Worm (Caenorhabditis elegans) whole organism, young adult: ENCODE data around the gene B0228.1.

ENCODE experiments used
- F10E7.11 ChIP-seq: sonication (generic microtip); optimal IDR thresholded peaks from 2 replicates; lab custom pipeline; 2017; ENCODE audit warnings: mild to moderate bottlenecking, missing genetic modification characterization, moderate library complexity, missing compliant biosample characterization
- F23B12.7 ChIP-seq: sonication (generic microtip); optimal IDR thresholded peaks from 2 replicates; lab custom pipeline; 2017; ENCODE audit warnings: missing genetic modification characterization, mild to moderate bottlenecking, missing compliant biosample characterization, antibody characterized with exemption, moderate library complexity; ENCODE audit not compliant: insufficient read depth
- F37B4.10 ChIP-seq: fragments of 200-800 bp; sonication (Bioruptor generic); IDR thresholded peaks from 2 replicates; pipeline ENCODE4 v1.3.6; 2022; ENCODE audit warnings: missing genetic modification characterization, missing compliant biosample characterization
- F39B2.1 ChIP-seq: fragments of 200-800 bp; sonication (Bioruptor generic); IDR thresholded peaks from 2 replicates; pipeline ENCODE4 v1.3.6; 2022; ENCODE audit warnings: missing genetic modification reagents, missing genetic modification characterization, missing compliant biosample characterization
- K11D2.4 ChIP-seq: fragments of 200-800 bp; sonication (Bioruptor generic); IDR thresholded peaks from 2 replicates; pipeline ENCODE4 v1.3.6; 2022; ENCODE audit warnings: missing genetic modification reagents, missing genetic modification characterization, missing compliant biosample characterization
- T07F8.4 ChIP-seq: sonication (generic microtip); optimal IDR thresholded peaks from 2 replicates; lab custom pipeline; 2016; ENCODE audit warnings: mild to moderate bottlenecking, missing genetic modification characterization, moderate library complexity, missing compliant biosample characterization
- Y56A3A.18 ChIP-seq: fragments of 200-800 bp; sonication (Bioruptor generic); IDR thresholded peaks from 2 replicates; pipeline ENCODE4 v1.3.6; 2022; ENCODE audit warnings: missing genetic modification reagents, missing genetic modification characterization, missing compliant biosample characterization
- Y79H2A.3 ChIP-seq: fragments of 200-800 bp; sonication (Bioruptor generic); conservative IDR thresholded peaks from 2 replicates; pipeline ENCODE4 v1.3.6; 2022; ENCODE audit warnings: missing genetic modification reagents, missing genetic modification characterization, missing compliant biosample characterization
- Y95B8A.8 ChIP-seq: fragments of 200-800 bp; sonication (Bioruptor generic); IDR thresholded peaks from 2 replicates; pipeline ENCODE4 v1.3.6; 2022; ENCODE audit warnings: missing genetic modification reagents, missing genetic modification characterization, missing compliant biosample characterization
- ZK185.1 ChIP-seq: sonication (generic microtip); optimal IDR thresholded peaks from 2 replicates; lab custom pipeline; 2016; ENCODE audit warnings: mild to moderate bottlenecking, missing genetic modification characterization, missing compliant biosample characterization; ENCODE audit not compliant: poor library complexity, severe bottlenecking
- ama-1 ChIP-seq, 3 experiments: fragments of 150-350 bp in 1 of 3; sonication (generic microtip) in 2 of 3; optimal IDR thresholded peaks; 2 replicates each; lab custom pipeline; 2014 to 2018; ENCODE audit warnings: missing biosample characterization in 2 of 3, missing genetic modification characterization in 2 of 3, missing genetic modification reagents in 2 of 3
- attf-3 ChIP-seq: fragments of 200-800 bp; sonication (Bioruptor generic); conservative IDR thresholded peaks from 2 replicates; pipeline ENCODE4 v1.3.6; 2022; ENCODE audit warnings: missing genetic modification reagents, missing genetic modification characterization, missing compliant biosample characterization
- attf-6 ChIP-seq: fragments of 200-800 bp; sonication (Bioruptor generic); IDR thresholded peaks from 2 replicates; pipeline ENCODE4 v1.3.6; 2022; ENCODE audit warnings: missing genetic modification reagents, missing genetic modification characterization, missing compliant biosample characterization
- chd-7 ChIP-seq: sonication (generic microtip); optimal IDR thresholded peaks from 2 replicates; lab custom pipeline; 2016; ENCODE audit warnings: mild to moderate bottlenecking, missing genetic modification characterization, moderate library complexity, missing compliant biosample characterization
- dox-1 ChIP-seq: fragments of 200-800 bp; sonication (Bioruptor generic); IDR thresholded peaks from 2 replicates; pipeline ENCODE4 v1.3.6; 2022; ENCODE audit warnings: missing genetic modification reagents, missing genetic modification characterization, missing compliant biosample characterization
- egl-18 ChIP-seq: fragments of 200-800 bp; sonication (Bioruptor generic); IDR thresholded peaks from 2 replicates; pipeline ENCODE4 v1.3.6; 2022; ENCODE audit warnings: missing genetic modification reagents, missing genetic modification characterization, missing compliant biosample characterization
- fkh-3 ChIP-seq: sonication (generic microtip); optimal IDR thresholded peaks from 2 replicates; lab custom pipeline; 2016; ENCODE audit warnings: mild to moderate bottlenecking, missing genetic modification characterization, missing compliant biosample characterization
- gei-17 ChIP-seq: fragments of 200-800 bp; sonication (Bioruptor generic); optimal IDR thresholded peaks from 2 replicates; lab custom pipeline; 2018; ENCODE audit warnings: mild to moderate bottlenecking, missing genetic modification characterization, missing compliant biosample characterization
- hlh-12 ChIP-seq: sonication (generic microtip); optimal IDR thresholded peaks from 2 replicates; lab custom pipeline; 2016; ENCODE audit warnings: missing genetic modification characterization, missing compliant biosample characterization
- hlh-26 ChIP-seq: fragments of 200-800 bp; sonication (Bioruptor generic); conservative IDR thresholded peaks from 2 replicates; pipeline ENCODE4 v1.3.6; 2022; ENCODE audit warnings: missing genetic modification reagents, missing genetic modification characterization, missing compliant biosample characterization
- hmg-1.2 ChIP-seq: fragments of 200-800 bp; sonication (Bioruptor generic); IDR thresholded peaks from 2 replicates; pipeline ENCODE4 v1.3.6; 2022; ENCODE audit warnings: missing genetic modification reagents, missing genetic modification characterization, missing compliant biosample characterization
- lag-1 ChIP-seq: fragments of 200-800 bp; sonication (Bioruptor generic); IDR thresholded peaks from 2 replicates; pipeline ENCODE4 v1.3.6; 2022; ENCODE audit warnings: missing genetic modification reagents, missing genetic modification characterization, missing compliant biosample characterization
- lin-40 ChIP-seq: sonication (generic microtip); optimal IDR thresholded peaks from 2 replicates; lab custom pipeline; 2016; ENCODE audit warnings: missing genetic modification characterization, mild to moderate bottlenecking, missing compliant biosample characterization, missing genotype, missing genetic modification reagents
- lir-1 ChIP-seq: fragments of 200-800 bp; sonication (Bioruptor generic); conservative IDR thresholded peaks from 2 replicates; pipeline ENCODE4 v1.3.6; 2022; ENCODE audit warnings: missing genetic modification reagents, missing genetic modification characterization, missing compliant biosample characterization
- madf-6 ChIP-seq: fragments of 200-800 bp; sonication (Bioruptor generic); IDR thresholded peaks from 2 replicates; pipeline ENCODE4 v1.3.6; 2022; ENCODE audit warnings: missing genetic modification reagents, missing genetic modification characterization, missing compliant biosample characterization
- mel-28 ChIP-seq: sonication (generic microtip); optimal IDR thresholded peaks from 2 replicates; lab custom pipeline; 2016; ENCODE audit warnings: borderline replicate concordance, mild to moderate bottlenecking, missing genetic modification characterization, missing compliant biosample characterization
- mxl-1 ChIP-seq: sonication (generic microtip); optimal IDR thresholded peaks from 2 replicates; lab custom pipeline; 2016; ENCODE audit warnings: missing genetic modification characterization, missing compliant biosample characterization
- pha-4 ChIP-seq: fragments of 150-350 bp; sonication (generic microtip); optimal IDR thresholded peaks from 2 replicates; lab custom pipeline; 2014; ENCODE audit warnings: missing biosample characterization, missing genetic modification reagents, missing genetic modification characterization
- repo-1 ChIP-seq: sonication (generic microtip); optimal IDR thresholded peaks from 2 replicates; lab custom pipeline; 2017; ENCODE audit warnings: mild to moderate bottlenecking, missing genetic modification characterization, missing compliant biosample characterization
- sdz-38 ChIP-seq: sonication (generic microtip); optimal IDR thresholded peaks from 2 replicates; lab custom pipeline; 2016; ENCODE audit warnings: missing genotype, missing genetic modification characterization, missing compliant biosample characterization
- somi-1 ChIP-seq: fragments of 200-800 bp; sonication (Bioruptor generic); optimal IDR thresholded peaks from 2 replicates; lab custom pipeline; 2018; ENCODE audit warnings: mild to moderate bottlenecking, missing genetic modification characterization, missing compliant biosample characterization
- sptf-2 ChIP-seq: fragments of 200-800 bp; sonication (Bioruptor generic); optimal IDR thresholded peaks from 2 replicates; lab custom pipeline; 2018; ENCODE audit warnings: mild to moderate bottlenecking, missing genetic modification characterization, missing compliant biosample characterization
- tbx-9 ChIP-seq: sonication (generic microtip); optimal IDR thresholded peaks from 2 replicates; lab custom pipeline; 2016; ENCODE audit warnings: borderline replicate concordance, missing genetic modification characterization, inconsistent platforms, missing compliant biosample characterization
- unc-130 ChIP-seq: sonication (generic microtip); optimal IDR thresholded peaks from 2 replicates; lab custom pipeline; 2016; ENCODE audit warnings: missing genetic modification reagents, missing genetic modification characterization, missing compliant biosample characterization
- unc-62 ChIP-seq: fragments of 150-350 bp; optimal IDR thresholded peaks from 2 replicates; lab custom pipeline; 2014; ENCODE audit warnings: missing biosample characterization, missing genetic modification reagents, missing genetic modification characterization
- ztf-26 ChIP-seq: sonication (generic microtip); optimal IDR thresholded peaks from 2 replicates; lab custom pipeline; 2017; ENCODE audit warnings: missing genetic modification characterization, missing compliant biosample characterization

Gene B0228.1

ce11 chrII:7790324-7790898 lies 35.3 kb downstream of the B0228.1 start, which contains the start of gene srlf-1 (continued):
- no peak for TF ChIP-seq repo-1
- no peak for TF ChIP-seq Y79H2A.3 (GFP tag; lab: Robert Waterston, UW)
- no peak for TF ChIP-seq gei-17 (GFP tag; lab: Kevin White, UChicago)
- TF ChIP-seq tbx-9, result no peak
- TF ChIP-seq F37B4.10, result 0 out of 2 replicates have a peak, but pooled peaks have one; percentile 18
- no peak for TF ChIP-seq T07F8.4
- no peak for TF ChIP-seq lir-1 (GFP tag; lab: Robert Waterston, UW)
- peak; percentile 43 for TF ChIP-seq ama-1 (optimal IDR thresholded peaks at IDR 0.05; lab: Kevin White, UChicago)
- TF ChIP-seq ama-1 (GFP tag; optimal IDR thresholded peaks at IDR 0.05; lab: Kevin White, UChicago), result no peak
- no peak for TF ChIP-seq Y95B8A.8
- no peak for TF ChIP-seq somi-1 (GFP tag; lab: Kevin White, UChicago)
- TF ChIP-seq dox-1 (GFP tag; lab: Robert Waterston, UW), result no peak
- peak; percentile 42 for TF ChIP-seq ztf-26
- no peak for TF ChIP-seq unc-62 (GFP tag; lab: Kevin White, UChicago)
- no peak for TF ChIP-seq F10E7.11
- TF ChIP-seq K11D2.4, result no peak
- TF ChIP-seq lag-1, result no peak
- TF ChIP-seq lin-40, result peak; percentile 11
- no peak for TF ChIP-seq chd-7 (tag; lab: Kevin White, UChicago)
- no peak for TF ChIP-seq hlh-12 (tag; lab: Kevin White, UChicago)
- no peak for TF ChIP-seq mxl-1 (tag; lab: Kevin White, UChicago)
- TF ChIP-seq F23B12.7 (tag; lab: Kevin White, UChicago), result no peak

ce11 chrII:7791408-7792050 lies 36.4 kb downstream of the B0228.1 start:
- TF ChIP-seq lir-1 (GFP tag; lab: Robert Waterston, UW) (no peak), ZK185.1 (tag; lab: Kevin White, UChicago) (no peak), attf-3 (GFP tag; lab: Robert Waterston, UW) (no peak), F39B2.1 (GFP tag; lab: Robert Waterston, UW) (no peak), lin-40 (no peak), F10E7.11 (no peak), repo-1 (no peak), madf-6 (GFP tag; lab: Robert Waterston, UW) (no peak), Y56A3A.18 (GFP tag; lab: Robert Waterston, UW) (no peak), egl-18 (GFP tag; lab: Robert Waterston, UW) (no peak)

- TF ChIP-seq sdz-38 (no peak), hmg-1.2 (GFP tag; lab: Robert Waterston, UW) (no peak), mel-28 (no peak), hlh-26 (GFP tag; lab: Robert Waterston, UW) (no peak), pha-4 (tag; lab: Kevin White, UChicago) (no peak), unc-130 (GFP tag; lab: Kevin White, UChicago) (no peak), tbx-9 (no peak), attf-3 (GFP tag; lab: Robert Waterston, UW) (no peak), somi-1 (GFP tag; lab: Kevin White, UChicago) (no peak), sptf-2 (GFP tag; lab: Kevin White, UChicago) (no peak), fkh-3 (tag; lab: Kevin White, UChicago) (no peak), attf-6 (no peak)
Observed at ce11 chrII:7792514-7792913, 37.4 kb downstream of the B0228.1 start.
